Fruit fly (Drosophila melanogaster): ENCODE results near the gene CG11608.

The CG11608 gene

dm6 chr3R:12678850-12679249 is 40.6 kb downstream of the CG11608 start, which contains the start of gene mbo:
Gene mbo, minus strand, starts transcription at chr3R:12679052.
- TF ChIP-seq CG1621 (tag; optimal IDR thresholded peaks at IDR 0.05) (no peak), CG8319 (GFP tag; optimal IDR thresholded peaks at IDR 0.05) (no peak), Hr39 (GFP tag; optimal IDR thresholded peaks at IDR 0.05) (no peak), Eip78C (GFP tag) (no peak), CG6808 (GFP tag; optimal IDR thresholded peaks at IDR 0.05) (no peak), topi (GFP tag; optimal IDR thresholded peaks at IDR 0.05) (no peak), CG6792 (GFP tag; optimal IDR thresholded peaks at IDR 0.05) (no peak), Ets96B (tag; optimal IDR thresholded peaks at IDR 0.05) (no peak), Sox102F (GFP tag; optimal IDR thresholded peaks at IDR 0.05) (no peak), fkh (GFP tag; optimal IDR thresholded peaks at IDR 0.05) (no peak), CG10669 (GFP tag; optimal IDR thresholded peaks at IDR 0.05) (no peak), dac (GFP tag; optimal IDR thresholded peaks at IDR 0.05) (no peak), vri (GFP tag; optimal IDR thresholded peaks at IDR 0.05) (no peak), svp (GFP tag) (no peak), fd85E (GFP tag; optimal IDR thresholded peaks at IDR 0.05) (no peak)

dm6 chr3R:12681275-12681674 is 43.0 kb downstream of the CG11608 start, which contains the start of gene Cyp313a4:
Gene Cyp313a4, minus strand, starts transcription at chr3R:12681375.
- peak; percentile 79 for TF ChIP-seq svp (GFP tag)
- TF ChIP-seq CG11294 (GFP tag; IDR thresholded peaks at IDR 0.05), result no peak

- TF ChIP-seq Ets21C (GFP tag; optimal IDR thresholded peaks at IDR 0.05) (no peak), Hr38 (GFP tag; optimal IDR thresholded peaks at IDR 0.05) (no peak), CG32006 (GFP tag; optimal IDR thresholded peaks at IDR 0.05) (no peak), dsx (GFP tag; optimal IDR thresholded peaks at IDR 0.05; ENCODE audit: poor library complexity, severe bottlenecking) (no peak), CG34406 (GFP tag; optimal IDR thresholded peaks at IDR 0.05) (no peak), Eip78C (GFP tag) (no peak), topi (GFP tag; optimal IDR thresholded peaks at IDR 0.05) (no peak), CG11902 (GFP tag; optimal IDR thresholded peaks at IDR 0.05) (no peak), Met (GFP tag; optimal IDR thresholded peaks at IDR 0.05) (no peak), Lpt (GFP tag; optimal IDR thresholded peaks at IDR 0.05) (no peak), CG6808 (GFP tag; optimal IDR thresholded peaks at IDR 0.05) (no peak)
Observed at dm6 chr3R:12685290-12685689, 47.0 kb downstream of the CG11608 start.

- TF ChIP-seq Eip78C (GFP tag) (peak; percentile 20), Met (GFP tag; optimal IDR thresholded peaks at IDR 0.05) (no peak), salr (GFP tag; optimal IDR thresholded peaks at IDR 0.05) (no peak)
Observed at dm6 chr3R:12688116-12688515, 49.8 kb downstream of the CG11608 start.

dm6 chr3R:12688672-12689417 is 50.6 kb downstream of the CG11608 start, which contains the start of gene kar:
Gene kar, minus strand, starts transcription at chr3R:12689367.
- peak; percentile 77 for TF ChIP-seq dsx (GFP tag; optimal IDR thresholded peaks at IDR 0.05; ENCODE audit: poor library complexity, severe bottlenecking)
- peak; percentile 94 for TF ChIP-seq svp (GFP tag)
- no peak for TF ChIP-seq Lpt (GFP tag; optimal IDR thresholded peaks at IDR 0.05)
